Fruit fly (Drosophila melanogaster) whole organism, embryonic: ENCODE results near the gene yellow-e2.

Experiments used
- CG11560 ChIP-seq: fragments of 200-800 bp; sonication (Bioruptor generic); IDR thresholded peaks from 3 replicates; pipeline ENCODE4 v1.3.6; 2022; ENCODE audit warnings: missing biosample characterization, missing genetic modification characterization
- CG12104 ChIP-seq: fragments of 200-800 bp; sonication (Bioruptor generic); optimal IDR thresholded peaks from 3 replicates; lab custom pipeline; 2016; ENCODE audit warnings: missing biosample characterization, missing genetic modification characterization
- CG12236 ChIP-seq: fragments of 200-800 bp; sonication (Bioruptor generic); optimal IDR thresholded peaks from 2 replicates; lab custom pipeline; 2016; ENCODE audit warnings: missing biosample characterization, missing genetic modification characterization
- CG13624 ChIP-seq: fragments of 200-800 bp; sonication (Bioruptor generic); optimal IDR thresholded peaks from 2 replicates; lab custom pipeline; 2016; ENCODE audit warnings: missing biosample characterization, missing genetic modification characterization
- CG16813 ChIP-seq: fragments of 200-800 bp; sonication (Bioruptor generic); IDR thresholded peaks from 3 replicates; pipeline ENCODE4 v1.3.6; 2022; ENCODE audit warnings: missing biosample characterization, missing genetic modification characterization; ENCODE audit not compliant: partially characterized antibody
- CG17359 ChIP-seq: fragments of 200-800 bp; sonication (Bioruptor generic); optimal IDR thresholded peaks from 3 replicates; lab custom pipeline; 2018; ENCODE audit warnings: missing biosample characterization, mild to moderate bottlenecking, missing genetic modification characterization, moderate library complexity
- CG17361 ChIP-seq: fragments of 200-800 bp; sonication (Bioruptor generic); IDR thresholded peaks from 3 replicates; pipeline ENCODE4 v1.3.6; 2022; ENCODE audit warnings: missing biosample characterization, missing genetic modification characterization
- CG18764 ChIP-seq: fragments of 200-800 bp; sonication (Bioruptor generic); optimal IDR thresholded peaks from 3 replicates; lab custom pipeline; 2016; ENCODE audit warnings: missing biosample characterization, missing genetic modification characterization
- CG2120 ChIP-seq: fragments of 200-800 bp; sonication (Bioruptor generic); optimal IDR thresholded peaks from 3 replicates; lab custom pipeline; 2016; ENCODE audit warnings: missing biosample characterization, missing genetic modification characterization
- CG2199 ChIP-seq: fragments of 200-800 bp; sonication (Bioruptor generic); IDR thresholded peaks from 3 replicates; pipeline ENCODE4 v1.3.6; 2022; ENCODE audit warnings: missing biosample characterization, missing genetic modification characterization
- CG2678 ChIP-seq: fragments of 200-800 bp; sonication (Bioruptor generic); optimal IDR thresholded peaks from 3 replicates; lab custom pipeline; 2019; ENCODE audit warnings: missing biosample characterization, mild to moderate bottlenecking, missing genetic modification characterization, moderate library complexity
- CG32532 ChIP-seq: fragments of 200-800 bp; sonication (Bioruptor generic); IDR thresholded peaks from 2 replicates; pipeline ENCODE4 v1.3.6; 2022; ENCODE audit warnings: missing biosample characterization, missing genetic modification characterization
- CG33213 ChIP-seq: fragments of 200-800 bp; sonication (Bioruptor generic); optimal IDR thresholded peaks from 3 replicates; lab custom pipeline; 2016; ENCODE audit warnings: missing biosample characterization, missing genetic modification characterization
- CG4360 ChIP-seq: fragments of 200-800 bp; sonication (Bioruptor generic); IDR thresholded peaks from 2 replicates; pipeline ENCODE4 v1.3.6; 2022; ENCODE audit warnings: missing biosample characterization, missing genetic modification characterization
- CG5245 ChIP-seq: fragments of 200-800 bp; sonication (Bioruptor generic); optimal IDR thresholded peaks from 3 replicates; lab custom pipeline; 2016; ENCODE audit warnings: missing biosample characterization, missing genetic modification characterization
- CG7357 ChIP-seq: fragments of 200-800 bp; sonication (Bioruptor generic); IDR thresholded peaks from 3 replicates; pipeline ENCODE4 v1.3.6; 2022; ENCODE audit warnings: missing biosample characterization, missing genetic modification characterization
- CG7786 ChIP-seq: fragments of 200-800 bp; sonication (Bioruptor generic); optimal IDR thresholded peaks from 2 replicates; lab custom pipeline; 2016; ENCODE audit warnings: missing biosample characterization, missing genetic modification characterization
- CG8359 ChIP-seq: fragments of 200-800 bp; sonication (Bioruptor generic); optimal IDR thresholded peaks from 2 replicates; lab custom pipeline; 2017; ENCODE audit warnings: missing biosample characterization, mild to moderate bottlenecking, missing genetic modification characterization, borderline replicate concordance
- CG9727 ChIP-seq: fragments of 200-800 bp; sonication (Bioruptor generic); optimal IDR thresholded peaks from 3 replicates; lab custom pipeline; 2017; ENCODE audit warnings: missing biosample characterization, mild to moderate bottlenecking, missing genetic modification characterization
- CHES-1-like ChIP-seq: fragments of 200-800 bp; sonication (Bioruptor generic); optimal IDR thresholded peaks from 2 replicates; lab custom pipeline; 2016; ENCODE audit warnings: missing biosample characterization, missing genetic modification characterization
- Chrac-16 ChIP-seq: fragments of 200-800 bp; sonication (Bioruptor generic); optimal IDR thresholded peaks from 3 replicates; lab custom pipeline; 2016; ENCODE audit warnings: missing biosample characterization, missing genetic modification characterization
- Deaf1 ChIP-seq: fragments of 200-800 bp; optimal IDR thresholded peaks from 3 replicates; lab custom pipeline; 2019; ENCODE audit warnings: missing biosample characterization, mild to moderate bottlenecking, missing genetic modification characterization, moderate library complexity
- Elba2 ChIP-seq: fragments of 200-800 bp; sonication (Bioruptor generic); optimal IDR thresholded peaks from 3 replicates; lab custom pipeline; 2016; ENCODE audit warnings: missing biosample characterization, missing genetic modification characterization
- HmgD ChIP-seq: fragments of 200-800 bp; sonication (Bioruptor generic); optimal IDR thresholded peaks from 3 replicates; lab custom pipeline; 2016; ENCODE audit warnings: missing biosample characterization, missing genetic modification characterization
- MTF-1 ChIP-seq: fragments of 200-800 bp; sonication (Bioruptor generic); optimal IDR thresholded peaks from 2 replicates; lab custom pipeline; 2018; ENCODE audit warnings: missing biosample characterization, mild to moderate bottlenecking, missing genetic modification characterization, borderline replicate concordance
- Nf-YC ChIP-seq: fragments of 200-800 bp; optimal IDR thresholded peaks from 3 replicates; lab custom pipeline; 2019; ENCODE audit warnings: missing biosample characterization, mild to moderate bottlenecking, missing genetic modification characterization, moderate library complexity
- NfI ChIP-seq: fragments of 200-800 bp; sonication (Bioruptor generic); optimal IDR thresholded peaks from 3 replicates; lab custom pipeline; 2018; ENCODE audit warnings: missing biosample characterization, mild to moderate bottlenecking, missing genetic modification characterization, moderate library complexity
- Optix ChIP-seq: fragments of 200-800 bp; sonication (Bioruptor generic); IDR thresholded peaks from 3 replicates; pipeline ENCODE4 v1.3.6; 2022; ENCODE audit warnings: missing biosample characterization, missing genetic modification characterization
- Pdp1 ChIP-seq, 2 experiments: fragments of 200-800 bp; sonication (Bioruptor generic); optimal IDR thresholded peaks; 3 replicates each; lab custom pipeline; 2016; ENCODE audit warnings: missing biosample characterization in 2 of 2, missing genetic modification characterization in 2 of 2, mild to moderate bottlenecking in 1 of 2, moderate library complexity in 1 of 2
- Sin3A ChIP-seq: fragments of >200 bp; optimal IDR thresholded peaks from 2 replicates; lab custom pipeline; 2018
- Sox102F ChIP-seq: fragments of 200-800 bp; sonication (Bioruptor generic); optimal IDR thresholded peaks from 2 replicates; lab custom pipeline; 2018; ENCODE audit warnings: missing biosample characterization, mild to moderate bottlenecking, missing genetic modification characterization, moderate library complexity
- Tbp ChIP-seq: fragments of >200 bp; optimal IDR thresholded peaks from 2 replicates; lab custom pipeline; 2018; ENCODE audit warnings: missing biosample characterization, missing genetic modification characterization
- YL-1 ChIP-seq: fragments of 200-800 bp; sonication (Bioruptor generic); optimal IDR thresholded peaks from 3 replicates; lab custom pipeline; 2017; ENCODE audit warnings: missing biosample characterization, mild to moderate bottlenecking, missing genetic modification characterization
- abd-A ChIP-seq: fragments of 200-800 bp; sonication (Bioruptor generic); optimal IDR thresholded peaks from 3 replicates; lab custom pipeline; 2019; ENCODE audit warnings: missing biosample characterization, mild to moderate bottlenecking, missing genetic modification characterization, moderate library complexity
- bab2 ChIP-seq: fragments of 200-800 bp; sonication (Bioruptor generic); optimal IDR thresholded peaks from 2 replicates; lab custom pipeline; 2016; ENCODE audit warnings: missing biosample characterization, missing genetic modification characterization
- corto ChIP-seq: fragments of 200-800 bp; sonication (Bioruptor generic); optimal IDR thresholded peaks from 2 replicates; lab custom pipeline; 2016; ENCODE audit warnings: missing biosample characterization, mild to moderate bottlenecking, missing genetic modification characterization, moderate library complexity
- dati ChIP-seq: fragments of 200-800 bp; sonication (Bioruptor generic); IDR thresholded peaks from 2 replicates; pipeline ENCODE4 v1.3.6; 2022; ENCODE audit warnings: missing biosample characterization, missing genetic modification characterization
- dysf ChIP-seq: fragments of 200-800 bp; sonication (Bioruptor generic); IDR thresholded peaks from 3 replicates; pipeline ENCODE4 v1.3.6; 2022; ENCODE audit warnings: missing biosample characterization, missing genetic modification characterization
- ewg ChIP-seq: fragments of 200-800 bp; sonication (Bioruptor generic); optimal IDR thresholded peaks from 3 replicates; lab custom pipeline; 2017; ENCODE audit warnings: mild to moderate bottlenecking, missing biosample characterization, missing genetic modification reagents, missing genetic modification characterization
- gcm2 ChIP-seq: fragments of 200-800 bp; sonication (Bioruptor generic); optimal IDR thresholded peaks from 2 replicates; lab custom pipeline; 2016; ENCODE audit warnings: missing biosample characterization, missing genetic modification characterization
- gfzf ChIP-seq: fragments of 200-800 bp; sonication (Bioruptor generic); optimal IDR thresholded peaks from 2 replicates; lab custom pipeline; 2016; ENCODE audit warnings: missing biosample characterization, mild to moderate bottlenecking, missing genetic modification characterization, moderate library complexity
- jing ChIP-seq: fragments of 200-800 bp; sonication (Bioruptor generic); optimal IDR thresholded peaks from 2 replicates; lab custom pipeline; 2018; ENCODE audit warnings: missing biosample characterization, mild to moderate bottlenecking, missing genetic modification characterization
- lilli ChIP-seq: fragments of 200-800 bp; sonication (Bioruptor generic); optimal IDR thresholded peaks from 3 replicates; lab custom pipeline; 2016; ENCODE audit warnings: missing biosample characterization, missing genetic modification characterization
- nom ChIP-seq: fragments of 200-800 bp; sonication (Bioruptor generic); optimal IDR thresholded peaks from 2 replicates; lab custom pipeline; 2017; ENCODE audit warnings: missing biosample characterization, missing genetic modification characterization, mild to moderate bottlenecking, moderate library complexity, missing genetic modification reagents
- pho ChIP-seq: fragments of 200-800 bp; sonication (Bioruptor generic); optimal IDR thresholded peaks from 2 replicates; lab custom pipeline; 2016; ENCODE audit warnings: missing biosample characterization, missing genetic modification characterization
- pum ChIP-seq: fragments of 200-800 bp; sonication (Bioruptor generic); optimal IDR thresholded peaks from 2 replicates; lab custom pipeline; 2016; ENCODE audit warnings: missing biosample characterization, missing genetic modification characterization
- run ChIP-seq: fragments of 200-800 bp; sonication (Bioruptor generic); optimal IDR thresholded peaks from 3 replicates; lab custom pipeline; 2018; ENCODE audit warnings: missing biosample characterization, mild to moderate bottlenecking, missing genetic modification characterization
- salm ChIP-seq: fragments of 200-800 bp; sonication (Bioruptor generic); optimal IDR thresholded peaks from 2 replicates; lab custom pipeline; 2018; ENCODE audit warnings: missing biosample characterization, mild to moderate bottlenecking, missing genetic modification characterization
- sens ChIP-seq: fragments of 200-800 bp; sonication (Bioruptor generic); peaks from one replicate; lab custom pipeline; 2016; ENCODE audit warnings: missing biosample characterization, missing genetic modification characterization
- trem ChIP-seq: fragments of 200-800 bp; optimal IDR thresholded peaks from 3 replicates; lab custom pipeline; 2019; ENCODE audit warnings: missing biosample characterization, mild to moderate bottlenecking, missing genetic modification characterization, moderate library complexity

Gene yellow-e2

dm6 chr3R:13428341-13429040 lies 21.7 kb upstream of the yellow-e2 start (continued):
- peak; percentile 43 to 47 for TF ChIP-seq Pdp1 (GFP tag; optimal IDR thresholded peaks at IDR 0.05; lab: Kevin White, UChicago)
- TF ChIP-seq HmgD (GFP tag; lab: Kevin White, UChicago) = no peak
- TF ChIP-seq CG17361 (GFP tag; lab: Robert Waterston, UW) = peak; percentile 69
- TF ChIP-seq pum (GFP tag; lab: Kevin White, UChicago) = peak; percentile 52
- TF ChIP-seq ewg = peak; percentile 53
- peak; percentile 54 for TF ChIP-seq CG32532 (GFP tag; lab: Robert Waterston, UW)
- no peak for TF ChIP-seq corto (GFP tag; lab: Kevin White, UChicago)
- TF ChIP-seq CG5245 (GFP tag; lab: Kevin White, UChicago) = peak; percentile 61
- TF ChIP-seq bab2 (GFP tag; lab: Kevin White, UChicago) = peak; percentile 51
- TF ChIP-seq CG7786 (GFP tag; lab: Kevin White, UChicago) = peak; percentile 49
- TF ChIP-seq Elba2 (GFP tag; lab: Kevin White, UChicago) = peak; percentile 7
- TF ChIP-seq gcm2 (GFP tag; lab: Kevin White, UChicago) = peak; percentile 28
- peak; percentile 59 for TF ChIP-seq CG9727
- TF ChIP-seq CG18764 (GFP tag; lab: Kevin White, UChicago) = peak; percentile 25
- peak; percentile 77 for TF ChIP-seq CG2678 (tag; lab: Kevin White, UChicago)
- peak; percentile 51 for TF ChIP-seq pho (GFP tag; lab: Kevin White, UChicago)
- peak; percentile 55 for TF ChIP-seq salm (tag; lab: Kevin White, UChicago)
- TF ChIP-seq Deaf1 (tag; lab: Kevin White, UChicago) = peak; percentile 34
- TF ChIP-seq Nf-YC (tag; lab: Kevin White, UChicago) = no peak
- peak; percentile 69 for TF ChIP-seq NfI (GFP tag; lab: Kevin White, UChicago)
- TF ChIP-seq CG11560 (tag; lab: Robert Waterston, UW) = no peak
- peak; percentile 65 for TF ChIP-seq Chrac-16 (GFP tag; lab: Kevin White, UChicago)
- TF ChIP-seq sens (GFP tag; lab: Kevin White, UChicago) = peak; percentile 95
- 0 out of 3 replicates have a peak, but pooled peaks have one; percentile 31 for TF ChIP-seq CG2199 (GFP tag; lab: Robert Waterston, UW)
- TF ChIP-seq jing (GFP tag; lab: Kevin White, UChicago) = peak; percentile 33
- peak; percentile 52 for TF ChIP-seq CG4360 (GFP tag; lab: Robert Waterston, UW)
- TF ChIP-seq nom = peak; percentile 34
- TF ChIP-seq dati (GFP tag; lab: Robert Waterston, UW) = no peak
- no peak for TF ChIP-seq gfzf
- peak; percentile 70 for TF ChIP-seq trem (tag; lab: Kevin White, UChicago)
- 0 out of 3 replicates have a peak, but pooled peaks have one; percentile 32 for TF ChIP-seq Optix (GFP tag; lab: Robert Waterston, UW)
- no peak for TF ChIP-seq Sin3A (lab: Kevin White, UChicago)
- peak; percentile 27 for TF ChIP-seq CG12104 (GFP tag; lab: Kevin White, UChicago)
- peak; percentile 71 for TF ChIP-seq dysf
- no peak for TF ChIP-seq YL-1 (GFP tag; lab: Kevin White, UChicago)
- TF ChIP-seq CG16813 (GFP tag; lab: Robert Waterston, UW) = no peak
- peak; percentile 37 for TF ChIP-seq run (tag; lab: Kevin White, UChicago)
- peak; percentile 57 for TF ChIP-seq MTF-1
- TF ChIP-seq CHES-1-like (GFP tag; lab: Kevin White, UChicago) = no peak
- no peak for TF ChIP-seq abd-A
- TF ChIP-seq Tbp (GFP tag; lab: Kevin White, UChicago) = no peak
- peak; percentile 19 for TF ChIP-seq CG33213 (GFP tag; lab: Kevin White, UChicago)
- TF ChIP-seq CG7357 (GFP tag; lab: Robert Waterston, UW) = peak; percentile 48; the same call in 1 of the 3 replicates
- TF ChIP-seq lilli = peak; percentile 66
- TF ChIP-seq CG8359 (GFP tag; lab: Kevin White, UChicago) = peak; percentile 62
- peak; percentile 80 for TF ChIP-seq Sox102F (GFP tag; lab: Kevin White, UChicago)
- TF ChIP-seq CG2120 (GFP tag; lab: Kevin White, UChicago) = peak; percentile 51
- no peak for TF ChIP-seq CG13624 (GFP tag; lab: Kevin White, UChicago)
- peak; percentile 2 for TF ChIP-seq CG12236
- TF ChIP-seq CG17359 = peak; percentile 79
